Worm (Caenorhabditis elegans) whole organism, mixed stage, embryonic: ENCODE data around the gene tram-1.

ENCODE experiments used
- M03D4.4 ChIP-seq: sonication (generic microtip); optimal IDR thresholded peaks from 2 replicates; lab custom pipeline; 2017; ENCODE audit warnings: mild to moderate bottlenecking, missing genetic modification characterization, missing compliant biosample characterization
- bed-3 ChIP-seq: fragments of 200-800 bp; sonication (Bioruptor generic); optimal IDR thresholded peaks from 3 replicates; lab custom pipeline; 2018; ENCODE audit warnings: mild to moderate bottlenecking, missing genetic modification characterization, moderate library complexity, missing compliant biosample characterization
- blmp-1 ChIP-seq: fragments of 150-350 bp; optimal IDR thresholded peaks from 2 replicates; lab custom pipeline; 2014; ENCODE audit warnings: missing biosample characterization, missing genetic modification characterization
- ceh-39 ChIP-seq: fragments of 150-350 bp; optimal IDR thresholded peaks from 2 replicates; lab custom pipeline; 2014; ENCODE audit warnings: missing biosample characterization, missing genetic modification characterization
- ceh-43 ChIP-seq: fragments of 200-800 bp; sonication (Bioruptor generic); optimal IDR thresholded peaks from 2 replicates; lab custom pipeline; 2018; ENCODE audit warnings: mild to moderate bottlenecking, missing genetic modification characterization, moderate library complexity, missing compliant biosample characterization
- ces-1 ChIP-seq: fragments of 150-350 bp; optimal IDR thresholded peaks from 2 replicates; lab custom pipeline; 2014; ENCODE audit warnings: missing biosample characterization, missing genetic modification reagents, missing genetic modification characterization
- cnd-1 ChIP-seq: fragments of 200-800 bp; sonication (Bioruptor generic); optimal IDR thresholded peaks from 2 replicates; lab custom pipeline; 2018; ENCODE audit warnings: mild to moderate bottlenecking, missing genetic modification characterization, missing compliant biosample characterization
- drap-1 ChIP-seq: fragments of 200-800 bp; sonication (Bioruptor generic); optimal IDR thresholded peaks from 3 replicates; lab custom pipeline; 2018; ENCODE audit warnings: mild to moderate bottlenecking, missing genetic modification characterization, missing compliant biosample characterization
- elt-1 ChIP-seq: sonication (generic microtip); optimal IDR thresholded peaks from 2 replicates; lab custom pipeline; 2017; ENCODE audit warnings: missing genetic modification characterization, mild to moderate bottlenecking, missing compliant biosample characterization, antibody characterized with exemption, moderate library complexity, borderline replicate concordance; ENCODE audit not compliant: insufficient read depth
- elt-3 ChIP-seq: fragments of 150-350 bp; optimal IDR thresholded peaks from 2 replicates; lab custom pipeline; 2014; ENCODE audit warnings: missing biosample characterization, missing genetic modification characterization
- flh-1 ChIP-seq: fragments of 200-800 bp; sonication (Bioruptor generic); optimal IDR thresholded peaks from 2 replicates; lab custom pipeline; 2018; ENCODE audit warnings: mild to moderate bottlenecking, missing genetic modification characterization, moderate library complexity, missing compliant biosample characterization
- hlh-1 ChIP-seq: fragments of 150-350 bp; optimal IDR thresholded peaks from 2 replicates; lab custom pipeline; 2014; ENCODE audit warnings: missing biosample characterization, missing genetic modification reagents, missing genetic modification characterization
- lin-13 ChIP-seq: fragments of 150-350 bp; optimal IDR thresholded peaks from 2 replicates; lab custom pipeline; 2014; ENCODE audit warnings: missing biosample characterization, missing genetic modification characterization
- lin-32 ChIP-seq: fragments of 200-800 bp; sonication (Bioruptor generic); optimal IDR thresholded peaks from 2 replicates; lab custom pipeline; 2018; ENCODE audit warnings: mild to moderate bottlenecking, missing genetic modification characterization, missing compliant biosample characterization
- lsy-2 ChIP-seq: fragments of 150-350 bp; optimal IDR thresholded peaks from 2 replicates; lab custom pipeline; 2014; ENCODE audit warnings: missing biosample characterization, missing genetic modification characterization
- mab-5 ChIP-seq: fragments of 150-350 bp; optimal IDR thresholded peaks from 2 replicates; lab custom pipeline; 2014; ENCODE audit warnings: missing biosample characterization, missing genetic modification characterization
- mep-1 ChIP-seq: fragments of 150-350 bp; optimal IDR thresholded peaks from 2 replicates; lab custom pipeline; 2017; ENCODE audit warnings: missing biosample characterization, missing genetic modification reagents, missing genetic modification characterization, inconsistent platforms
- mls-2 ChIP-seq: sonication (generic microtip); optimal IDR thresholded peaks from 2 replicates; lab custom pipeline; 2016; ENCODE audit warnings: mild to moderate bottlenecking, missing genetic modification characterization, moderate library complexity, missing compliant biosample characterization
- nhr-12 ChIP-seq: fragments of 150-350 bp; optimal IDR thresholded peaks from 2 replicates; lab custom pipeline; 2014; ENCODE audit warnings: missing biosample characterization, missing genetic modification characterization
- nhr-2 ChIP-seq: fragments of 150-350 bp; optimal IDR thresholded peaks from 2 replicates; lab custom pipeline; 2014; ENCODE audit warnings: missing biosample characterization, missing genetic modification characterization
- nhr-237 ChIP-seq: fragments of 150-350 bp; optimal IDR thresholded peaks from 2 replicates; lab custom pipeline; 2014; ENCODE audit warnings: missing biosample characterization, missing genetic modification characterization
- nhr-28 ChIP-seq: fragments of 150-350 bp; optimal IDR thresholded peaks from 2 replicates; lab custom pipeline; 2014; ENCODE audit warnings: missing biosample characterization, missing genetic modification characterization
- pha-4 ChIP-seq: fragments of 150-350 bp; optimal IDR thresholded peaks from 2 replicates; lab custom pipeline; 2018; ENCODE audit warnings: missing biosample characterization, missing genetic modification reagents, missing genetic modification characterization
- snpc-4 ChIP-seq: fragments of 150-350 bp; optimal IDR thresholded peaks from 2 replicates; lab custom pipeline; 2014; ENCODE audit warnings: missing biosample characterization, missing genetic modification characterization
- sptf-1 ChIP-seq: sonication (generic microtip); optimal IDR thresholded peaks from 2 replicates; lab custom pipeline; 2017; ENCODE audit warnings: mild to moderate bottlenecking, missing genetic modification characterization, moderate library complexity, missing compliant biosample characterization
- tbx-8 ChIP-seq: fragments of 200-800 bp; sonication (Bioruptor generic); optimal IDR thresholded peaks from 2 replicates; lab custom pipeline; 2018; ENCODE audit warnings: mild to moderate bottlenecking, missing genetic modification characterization, moderate library complexity, missing compliant biosample characterization
- unc-120 ChIP-seq: sonication (generic microtip); optimal IDR thresholded peaks from 2 replicates; lab custom pipeline; 2017; ENCODE audit warnings: missing genetic modification characterization, missing compliant biosample characterization; ENCODE audit not compliant: poor library complexity, severe bottlenecking
- unc-39 ChIP-seq: fragments of 150-350 bp; optimal IDR thresholded peaks from 2 replicates; lab custom pipeline; 2014; ENCODE audit warnings: missing biosample characterization, missing genetic modification characterization
- unc-62 ChIP-seq: fragments of 150-350 bp; optimal IDR thresholded peaks from 2 replicates; lab custom pipeline; 2014; ENCODE audit warnings: missing biosample characterization, missing genetic modification reagents, missing genetic modification characterization
- zip-8 ChIP-seq: fragments of 150-350 bp; optimal IDR thresholded peaks from 2 replicates; lab custom pipeline; 2014; ENCODE audit warnings: missing biosample characterization, missing genetic modification characterization
- ztf-11 ChIP-seq: fragments of 150-350 bp; optimal IDR thresholded peaks from 2 replicates; lab custom pipeline; 2014; ENCODE audit warnings: missing biosample characterization, missing genetic modification characterization

The tram-1 gene

ce11 chrIV:10219208-10219607, 1.9 kb downstream of the tram-1 start, which contains the start of gene qns-1:
Gene qns-1, minus strand, starts transcription at chrIV:10219308.
- TF ChIP-seq mab-5 (no peak), unc-120 (no peak), tbx-8 (GFP tag; lab: Kevin White, UChicago) (no peak), drap-1 (GFP tag; lab: Kevin White, UChicago) (no peak), unc-39 (tag; lab: Kevin White, UChicago) (no peak), hlh-1 (no peak), nhr-237 (no peak), ceh-39 (tag; lab: Kevin White, UChicago) (no peak), lin-32 (GFP tag; lab: Kevin White, UChicago) (no peak), nhr-28 (tag; lab: Kevin White, UChicago) (no peak), ceh-43 (GFP tag; lab: Kevin White, UChicago) (no peak), nhr-2 (tag; lab: Kevin White, UChicago) (no peak), lsy-2 (no peak), unc-62 (GFP tag; lab: Kevin White, UChicago) (no peak), mls-2 (tag; lab: Kevin White, UChicago) (no peak), cnd-1 (tag; lab: Kevin White, UChicago) (no peak)

- TF ChIP-seq blmp-1 (tag; lab: Kevin White, UChicago) (no peak), unc-62 (GFP tag; lab: Kevin White, UChicago) (no peak), mep-1 (tag; lab: Kevin White, UChicago) (no peak), sptf-1 (tag; lab: Kevin White, UChicago) (no peak), tbx-8 (GFP tag; lab: Kevin White, UChicago) (no peak), lin-32 (GFP tag; lab: Kevin White, UChicago) (no peak), nhr-2 (tag; lab: Kevin White, UChicago) (no peak)
These were observed 4.3 kb downstream of the tram-1 start for ce11 chrIV:10216704-10217296.

- TF ChIP-seq ces-1 (GFP tag; lab: Kevin White, UChicago) (no peak), unc-39 (tag; lab: Kevin White, UChicago) (no peak), nhr-28 (tag; lab: Kevin White, UChicago) (no peak), tbx-8 (GFP tag; lab: Kevin White, UChicago) (no peak), zip-8 (tag; lab: Kevin White, UChicago) (no peak), flh-1 (GFP tag; lab: Kevin White, UChicago) (no peak), nhr-2 (tag; lab: Kevin White, UChicago) (no peak), sptf-1 (tag; lab: Kevin White, UChicago) (no peak), elt-3 (tag; lab: Kevin White, UChicago) (no peak), nhr-237 (no peak), hlh-1 (no peak), snpc-4 (tag; lab: Kevin White, UChicago) (no peak), mls-2 (tag; lab: Kevin White, UChicago) (no peak), lsy-2 (no peak), nhr-12 (tag; lab: Kevin White, UChicago) (no peak), pha-4 (no peak), bed-3 (no peak), blmp-1 (tag; lab: Kevin White, UChicago) (no peak)
These were observed 5.0 kb downstream of the tram-1 start, which contains the start of gene col-124 for ce11 chrIV:10216078-10216477. Gene col-124, plus strand, starts transcription at chrIV:10216451.

ce11 chrIV:10215393-10215792, 5.7 kb downstream of the tram-1 start:
- TF ChIP-seq M03D4.4 (tag; lab: Kevin White, UChicago), result no peak
- no peak for TF ChIP-seq blmp-1 (tag; lab: Kevin White, UChicago)
- TF ChIP-seq nhr-12 (tag; lab: Kevin White, UChicago), result no peak
- TF ChIP-seq unc-120, result no peak
- TF ChIP-seq lin-13 (tag; lab: Kevin White, UChicago), result no peak
- TF ChIP-seq lin-32 (GFP tag; lab: Kevin White, UChicago), result no peak
- no peak for TF ChIP-seq nhr-28 (tag; lab: Kevin White, UChicago)
- no peak for TF ChIP-seq mab-5
- no peak for TF ChIP-seq cnd-1 (tag; lab: Kevin White, UChicago)
- TF ChIP-seq flh-1 (GFP tag; lab: Kevin White, UChicago), result no peak
- TF ChIP-seq snpc-4 (tag; lab: Kevin White, UChicago), result no peak
- TF ChIP-seq mep-1 (tag; lab: Kevin White, UChicago), result no peak
- TF ChIP-seq nhr-237, result no peak
- TF ChIP-seq elt-1 (tag; lab: Kevin White, UChicago), result no peak
- TF ChIP-seq unc-62 (GFP tag; lab: Kevin White, UChicago), result no peak
- TF ChIP-seq zip-8 (tag; lab: Kevin White, UChicago), result no peak
- no peak for TF ChIP-seq ztf-11 (tag; lab: Kevin White, UChicago)
